Fruit fly (Drosophila melanogaster) whole organism, embryonic: ENCODE measurements around the gene CG32767.

Source experiments
- Aef1 ChIP-seq: fragments of 200-800 bp; sonication (Bioruptor generic); IDR thresholded peaks from 3 replicates; pipeline ENCODE4 v1.3.6; 2022; ENCODE audit warnings: missing biosample characterization, missing genetic modification characterization
- CG11456 ChIP-seq: fragments of 200-800 bp; sonication (Bioruptor generic); IDR thresholded peaks from 3 replicates; pipeline ENCODE4 v1.3.6; 2022; ENCODE audit warnings: missing biosample characterization, missing genetic modification characterization
- CG11696 ChIP-seq: fragments of 200-800 bp; sonication (Bioruptor generic); IDR thresholded peaks from 2 replicates; pipeline ENCODE4 v1.3.6; 2022; ENCODE audit warnings: missing biosample characterization, missing genetic modification characterization
- CG12155 ChIP-seq: fragments of 200-800 bp; sonication (Bioruptor generic); optimal IDR thresholded peaks from 3 replicates; lab custom pipeline; 2016; ENCODE audit warnings: missing biosample characterization, missing genetic modification characterization
- CG1647 ChIP-seq: fragments of 200-800 bp; sonication (Bioruptor generic); optimal IDR thresholded peaks from 3 replicates; lab custom pipeline; 2016; ENCODE audit warnings: missing biosample characterization, missing genetic modification characterization
- CG1832 ChIP-seq: fragments of 200-800 bp; sonication (Bioruptor generic); optimal IDR thresholded peaks from 2 replicates; lab custom pipeline; 2017; ENCODE audit warnings: missing biosample characterization, mild to moderate bottlenecking, missing genetic modification characterization, inconsistent platforms
- CG2202 ChIP-seq: fragments of 200-800 bp; sonication (Bioruptor generic); optimal IDR thresholded peaks from 2 replicates; lab custom pipeline; 2018; ENCODE audit warnings: missing biosample characterization, mild to moderate bottlenecking, missing genetic modification characterization
- CG7839 ChIP-seq: fragments of 200-800 bp; sonication (Bioruptor generic); optimal IDR thresholded peaks from 3 replicates; lab custom pipeline; 2018; ENCODE audit warnings: missing biosample characterization, mild to moderate bottlenecking, missing genetic modification characterization, moderate library complexity
- CHES-1-like ChIP-seq: fragments of 200-800 bp; sonication (Bioruptor generic); optimal IDR thresholded peaks from 2 replicates; lab custom pipeline; 2016; ENCODE audit warnings: missing biosample characterization, missing genetic modification characterization
- Dad ChIP-seq: fragments of 200-800 bp; sonication (Bioruptor generic); optimal IDR thresholded peaks from 3 replicates; lab custom pipeline; 2016; ENCODE audit warnings: missing biosample characterization, missing genetic modification characterization
- Dfd ChIP-seq, 2 experiments: fragments of >200 bp; optimal IDR thresholded peaks; 2 replicates each; lab custom pipeline; 2017; ENCODE audit warnings: missing biosample characterization in 2 of 2, missing genetic modification characterization in 2 of 2
- Drgx ChIP-seq: fragments of 200-800 bp; sonication (Bioruptor generic); IDR thresholded peaks from 2 replicates; pipeline ENCODE4 v1.3.6; 2022; ENCODE audit warnings: missing biosample characterization, missing genetic modification characterization
- E2f2 ChIP-seq: fragments of 200-800 bp; sonication (Bioruptor generic); IDR thresholded peaks from 2 replicates; pipeline ENCODE4 v1.3.6; 2022; ENCODE audit warnings: missing biosample characterization, missing genetic modification characterization
- Fer3 ChIP-seq: fragments of 200-800 bp; sonication (Bioruptor generic); optimal IDR thresholded peaks from 2 replicates; lab custom pipeline; 2018; ENCODE audit warnings: missing biosample characterization, mild to moderate bottlenecking, missing genetic modification characterization, moderate library complexity
- HmgZ ChIP-seq: fragments of 200-800 bp; sonication (Bioruptor generic); optimal IDR thresholded peaks from 2 replicates; lab custom pipeline; 2018; ENCODE audit warnings: missing biosample characterization, mild to moderate bottlenecking, missing genetic modification characterization
- Hr39 ChIP-seq: fragments of >200 bp; optimal IDR thresholded peaks from 2 replicates; lab custom pipeline; 2017
- Side ChIP-seq: fragments of 200-800 bp; sonication (Bioruptor generic); optimal IDR thresholded peaks from 2 replicates; lab custom pipeline; 2016; ENCODE audit warnings: missing biosample characterization, missing genetic modification characterization
- Trl ChIP-seq, 3 experiments: fragments of >200 bp in 2 of 3; fragments of 200-800 bp in 1 of 3; sonication (Bioruptor generic) in 1 of 3; optimal IDR thresholded peaks; 2 replicates in 1 of 3; 3 replicates in 2 of 3; lab custom pipeline; 2016 to 2017; ENCODE audit warnings: missing biosample characterization in 1 of 3, missing genetic modification characterization in 1 of 3
- bigmax ChIP-seq: fragments of 200-800 bp; sonication (Bioruptor generic); optimal IDR thresholded peaks from 2 replicates; lab custom pipeline; 2018; ENCODE audit warnings: missing biosample characterization, mild to moderate bottlenecking, missing genetic modification characterization
- bsh ChIP-seq, 2 experiments: fragments of 200-800 bp; sonication (Bioruptor generic); optimal IDR thresholded peaks; 2 replicates each; lab custom pipeline; 2017 to 2018; ENCODE audit warnings: mild to moderate bottlenecking in 2 of 2, missing biosample characterization in 2 of 2, missing genetic modification characterization in 2 of 2, moderate library complexity in 1 of 2
- chn ChIP-seq: fragments of 200-800 bp; sonication (Bioruptor generic); optimal IDR thresholded peaks from 2 replicates; lab custom pipeline; 2016; ENCODE audit warnings: missing biosample characterization, missing genetic modification characterization
- croc ChIP-seq: fragments of 200-800 bp; sonication (Bioruptor generic); conservative IDR thresholded peaks from 3 replicates; pipeline ENCODE4 v1.3.6; 2022; ENCODE audit warnings: missing biosample characterization, missing genetic modification characterization
- cwo ChIP-seq: fragments of 200-800 bp; sonication (Bioruptor generic); optimal IDR thresholded peaks from 3 replicates; lab custom pipeline; 2017; ENCODE audit warnings: missing biosample characterization, missing genetic modification characterization, mild to moderate bottlenecking, moderate library complexity, missing genetic modification reagents
- fd96Cb ChIP-seq: fragments of 200-800 bp; sonication (Bioruptor generic); optimal IDR thresholded peaks from 2 replicates; lab custom pipeline; 2018; ENCODE audit warnings: missing biosample characterization, mild to moderate bottlenecking, missing genetic modification characterization, moderate library complexity
- gce ChIP-seq: fragments of 200-800 bp; sonication (Bioruptor generic); IDR thresholded peaks from 3 replicates; pipeline ENCODE4 v1.3.6; 2022; ENCODE audit warnings: missing biosample characterization, missing genetic modification characterization
- gem ChIP-seq: fragments of 200-800 bp; sonication (Bioruptor generic); optimal IDR thresholded peaks from 2 replicates; lab custom pipeline; 2019; ENCODE audit warnings: missing biosample characterization, mild to moderate bottlenecking, missing genetic modification characterization, moderate library complexity
- row ChIP-seq: fragments of 200-800 bp; sonication (Bioruptor generic); IDR thresholded peaks from 3 replicates; pipeline ENCODE4 v1.3.6; 2022; ENCODE audit warnings: missing biosample characterization, missing genetic modification characterization
- sens ChIP-seq: fragments of 200-800 bp; sonication (Bioruptor generic); peaks from one replicate; lab custom pipeline; 2016; ENCODE audit warnings: missing biosample characterization, missing genetic modification characterization
- sisA ChIP-seq: fragments of 200-800 bp; sonication (Bioruptor generic); IDR thresholded peaks from 2 replicates; pipeline ENCODE4 v1.3.6; 2022; ENCODE audit warnings: missing biosample characterization, missing genetic modification characterization
- slbo ChIP-seq: fragments of 200-800 bp; sonication (Bioruptor generic); IDR thresholded peaks from 2 replicates; pipeline ENCODE4 v1.3.6; 2022; ENCODE audit warnings: missing biosample characterization, missing genetic modification characterization
- sob ChIP-seq: fragments of 200-800 bp; sonication (Bioruptor generic); IDR thresholded peaks from 2 replicates; pipeline ENCODE4 v1.3.6; 2022; ENCODE audit warnings: missing biosample characterization, missing genetic modification characterization
- stwl ChIP-seq: fragments of 200-800 bp; sonication (Bioruptor generic); optimal IDR thresholded peaks from 3 replicates; lab custom pipeline; 2018; ENCODE audit warnings: missing biosample characterization, mild to moderate bottlenecking, missing genetic modification characterization, moderate library complexity
- unpg ChIP-seq: fragments of 200-800 bp; sonication (Bioruptor generic); optimal IDR thresholded peaks from 3 replicates; lab custom pipeline; 2018; ENCODE audit warnings: missing biosample characterization, mild to moderate bottlenecking, missing genetic modification characterization, moderate library complexity
- vvl ChIP-seq: fragments of 200-800 bp; sonication (Bioruptor generic); IDR thresholded peaks from 2 replicates; pipeline ENCODE4 v1.3.6; 2022; ENCODE audit warnings: missing biosample characterization, missing genetic modification characterization
- zf30C ChIP-seq: fragments of 200-800 bp; sonication (Bioruptor generic); optimal IDR thresholded peaks from 3 replicates; lab custom pipeline; 2018; ENCODE audit warnings: missing biosample characterization, mild to moderate bottlenecking, missing genetic modification characterization

The CG32767 gene

dm6 chrX:5082354-5082818, 2.2 kb downstream of the CG32767 start (continued):
- TF ChIP-seq Drgx (GFP tag; lab: Robert Waterston, UW) (peak; percentile 58; the same call in 1 of the 2 replicates), CG11456 (GFP tag; lab: Robert Waterston, UW) (no peak), Side (GFP tag; lab: Kevin White, UChicago) (no peak), HmgZ (tag; lab: Kevin White, UChicago) (no peak), CHES-1-like (no peak), unpg (GFP tag; lab: Kevin White, UChicago) (no peak), CG12155 (GFP tag; lab: Kevin White, UChicago) (peak; percentile 71), chn (GFP tag; lab: Kevin White, UChicago) (no peak), Fer3 (no peak), sisA (no peak), CG7839 (tag; lab: Kevin White, UChicago) (no peak), E2f2 (GFP tag; lab: Robert Waterston, UW) (no peak), Trl (optimal IDR thresholded peaks at IDR 0.05; lab: Kevin White, UChicago) (peak; percentile 34 to 76), Trl (GFP tag; optimal IDR thresholded peaks at IDR 0.05; lab: Kevin White, UChicago) (no peak)
- TF ChIP-seq, all 482 proteins: peak for 13

- TF ChIP-seq CG1647 (no peak), CG2202 (tag; lab: Kevin White, UChicago) (no peak)
- TF ChIP-seq, all 482 proteins: peak for 0
Measured at dm6 chrX:5080521-5080920, 4.0 kb downstream of the CG32767 start.

dm6 chrX:5075842-5076413, 8.6 kb downstream of the CG32767 start:
- TF ChIP-seq bigmax: no peak
- 0 out of 2 replicates have a peak, but pooled peaks have one; percentile 13 for TF ChIP-seq sob (GFP tag; lab: Robert Waterston, UW)
- TF ChIP-seq vvl (GFP tag; lab: Robert Waterston, UW): peak; percentile 54; the same call in 1 of the 2 replicates
- no peak for TF ChIP-seq fd96Cb (tag; lab: Kevin White, UChicago)
- TF ChIP-seq slbo (GFP tag; lab: Robert Waterston, UW): peak; percentile 5; the same call in 1 of the 2 replicates
- TF ChIP-seq zf30C (GFP tag; lab: Kevin White, UChicago): peak; percentile 79
- TF ChIP-seq CG1832: peak; percentile 61
- peak; percentile 7; the same call in 1 of the 3 replicates for TF ChIP-seq row (GFP tag; lab: Robert Waterston, UW)
- no peak for TF ChIP-seq gce (GFP tag; lab: Robert Waterston, UW)
- TF ChIP-seq Aef1 (GFP tag; lab: Robert Waterston, UW): peak; percentile 46; the same call in 2 of the 3 replicates
- TF ChIP-seq stwl (tag; lab: Kevin White, UChicago): no peak
- TF ChIP-seq sens (GFP tag; lab: Kevin White, UChicago): peak; percentile 72
- peak; percentile 24 for TF ChIP-seq gem (tag; lab: Kevin White, UChicago)
- peak in 1 of 2 experiments; percentile 4 for TF ChIP-seq bsh (GFP tag; optimal IDR thresholded peaks at IDR 0.05; lab: Kevin White, UChicago)
- no peak for TF ChIP-seq cwo (GFP tag; lab: Kevin White, UChicago)

dm6 chrX:5068475-5068874, 16.1 kb downstream of the CG32767 start:
- TF ChIP-seq Hr39 (lab: Kevin White, UChicago) (peak; percentile 94), Dad (GFP tag; lab: Kevin White, UChicago) (no peak)

- TF ChIP-seq croc (GFP tag; lab: Robert Waterston, UW) (no peak), Hr39 (lab: Kevin White, UChicago) (peak; percentile 2), CG11696 (GFP tag; lab: Robert Waterston, UW) (no peak), Dfd (GFP tag; optimal IDR thresholded peaks at IDR 0.05; lab: Kevin White, UChicago) (peak in 1 of 2 experiments; percentile 70)
- TF ChIP-seq, all 482 proteins: peak for 2
Measured at dm6 chrX:5066627-5067026, 17.9 kb downstream of the CG32767 start.
